Fruit fly (Drosophila melanogaster) whole organism, embryonic: Measurements from ENCODE around the gene nAChRalpha3.

Experiments used
- Bgb ChIP-seq: fragments of 200-800 bp; sonication (Bioruptor generic); IDR thresholded peaks from 2 replicates; pipeline ENCODE4 v1.3.6; 2022; ENCODE audit warnings: missing biosample characterization, missing genetic modification characterization; ENCODE audit not compliant: partially characterized antibody
- CG10267 ChIP-seq: fragments of 200-800 bp; sonication (Bioruptor generic); optimal IDR thresholded peaks from 2 replicates; lab custom pipeline; 2018; ENCODE audit warnings: missing biosample characterization, mild to moderate bottlenecking, missing genetic modification characterization, moderate library complexity
- CG10274 ChIP-seq: fragments of 200-800 bp; sonication (Bioruptor generic); optimal IDR thresholded peaks from 3 replicates; lab custom pipeline; 2017; ENCODE audit warnings: missing biosample characterization, mild to moderate bottlenecking, missing genetic modification characterization
- CG12744 ChIP-seq: fragments of 200-800 bp; sonication (Bioruptor generic); optimal IDR thresholded peaks from 2 replicates; lab custom pipeline; 2016; ENCODE audit warnings: missing biosample characterization, missing genetic modification characterization
- CG13287 ChIP-seq: fragments of 200-800 bp; sonication (Bioruptor generic); IDR thresholded peaks from 2 replicates; pipeline ENCODE4 v1.3.6; 2022; ENCODE audit warnings: missing biosample characterization, missing genetic modification characterization; ENCODE audit not compliant: partially characterized antibody
- CG14860 ChIP-seq: fragments of 200-800 bp; sonication (Bioruptor generic); IDR thresholded peaks from 3 replicates; pipeline ENCODE4 v1.3.6; 2022; ENCODE audit warnings: missing biosample characterization, missing genetic modification characterization; ENCODE audit not compliant: partially characterized antibody
- CG15514 ChIP-seq: fragments of 200-800 bp; sonication (Bioruptor generic); optimal IDR thresholded peaks from 3 replicates; lab custom pipeline; 2017; ENCODE audit warnings: missing biosample characterization, missing genetic modification characterization, mild to moderate bottlenecking, moderate library complexity, missing genetic modification reagents
- CG2129 ChIP-seq: fragments of 200-800 bp; sonication (Bioruptor generic); IDR thresholded peaks from 2 replicates; pipeline ENCODE4 v1.3.6; 2022; ENCODE audit warnings: missing biosample characterization, missing genetic modification characterization; ENCODE audit not compliant: partially characterized antibody
- CG3407 ChIP-seq: fragments of 200-800 bp; sonication (Bioruptor generic); optimal IDR thresholded peaks from 2 replicates; lab custom pipeline; 2018; ENCODE audit warnings: missing biosample characterization, mild to moderate bottlenecking, missing genetic modification characterization
- CG34224 ChIP-seq: fragments of 200-800 bp; sonication (Bioruptor generic); IDR thresholded peaks from 3 replicates; pipeline ENCODE4 v1.3.6; 2022; ENCODE audit warnings: missing biosample characterization, missing genetic modification characterization; ENCODE audit not compliant: partially characterized antibody
- CG7963 ChIP-seq: fragments of 200-800 bp; sonication (Bioruptor generic); IDR thresholded peaks from 3 replicates; pipeline ENCODE4 v1.3.6; 2022; ENCODE audit warnings: missing biosample characterization, missing genetic modification characterization; ENCODE audit not compliant: partially characterized antibody
- CG9437 ChIP-seq: fragments of 200-800 bp; sonication (Bioruptor generic); optimal IDR thresholded peaks from 2 replicates; lab custom pipeline; 2018; ENCODE audit warnings: missing biosample characterization, mild to moderate bottlenecking, missing genetic modification characterization
- CG9609 ChIP-seq: fragments of 200-800 bp; sonication (Bioruptor generic); optimal IDR thresholded peaks from 3 replicates; lab custom pipeline; 2016; ENCODE audit warnings: missing biosample characterization, missing genetic modification characterization
- Dll ChIP-seq: fragments of 200-800 bp; sonication (Bioruptor generic); IDR thresholded peaks from 4 replicates; pipeline ENCODE4 v1.3.6; 2022; ENCODE audit warnings: missing biosample characterization, missing genetic modification characterization; ENCODE audit not compliant: partially characterized antibody
- Ets97D ChIP-seq: fragments of 200-800 bp; sonication (Bioruptor generic); optimal IDR thresholded peaks from 3 replicates; lab custom pipeline; 2016; ENCODE audit warnings: missing biosample characterization, missing genetic modification characterization
- MESR4 ChIP-seq: fragments of 200-800 bp; sonication (Bioruptor generic); optimal IDR thresholded peaks from 2 replicates; lab custom pipeline; 2018; ENCODE audit warnings: missing biosample characterization, mild to moderate bottlenecking, missing genetic modification characterization, moderate library complexity
- Med ChIP-seq: fragments of 200-800 bp; sonication (Bioruptor generic); peaks from one replicate; lab custom pipeline; 2016; ENCODE audit warnings: missing biosample characterization, missing genetic modification characterization, mild to moderate bottlenecking, inconsistent platforms, moderate library complexity
- Ravus ChIP-seq: fragments of 200-800 bp; sonication (Bioruptor generic); IDR thresholded peaks from 2 replicates; pipeline ENCODE4 v1.3.6; 2022; ENCODE audit warnings: missing biosample characterization, missing genetic modification characterization
- Scr ChIP-seq: fragments of 200-800 bp; sonication (Bioruptor generic); IDR thresholded peaks from 2 replicates; pipeline ENCODE4 v1.3.6; 2022; ENCODE audit warnings: missing biosample characterization, missing genetic modification characterization; ENCODE audit not compliant: partially characterized antibody
- Six4 ChIP-seq: fragments of 200-800 bp; sonication (Bioruptor generic); optimal IDR thresholded peaks from 2 replicates; lab custom pipeline; 2016; ENCODE audit warnings: missing biosample characterization, missing genetic modification characterization
- Sry-δ ChIP-seq: fragments of 200-800 bp; sonication (Bioruptor generic); optimal IDR thresholded peaks from 2 replicates; lab custom pipeline; 2016; ENCODE audit warnings: missing biosample characterization, missing genetic modification characterization
- YL-1 ChIP-seq: fragments of 200-800 bp; sonication (Bioruptor generic); optimal IDR thresholded peaks from 3 replicates; lab custom pipeline; 2017; ENCODE audit warnings: missing biosample characterization, mild to moderate bottlenecking, missing genetic modification characterization
- abd-A ChIP-seq: fragments of 200-800 bp; sonication (Bioruptor generic); optimal IDR thresholded peaks from 3 replicates; lab custom pipeline; 2019; ENCODE audit warnings: missing biosample characterization, mild to moderate bottlenecking, missing genetic modification characterization, moderate library complexity
- amos ChIP-seq: fragments of 200-800 bp; sonication (Bioruptor generic); IDR thresholded peaks from 2 replicates; pipeline ENCODE4 v1.3.6; 2022; ENCODE audit warnings: missing biosample characterization, missing genetic modification characterization; ENCODE audit not compliant: partially characterized antibody
- ap ChIP-seq: fragments of 200-800 bp; sonication (Bioruptor generic); IDR thresholded peaks from 2 replicates; pipeline ENCODE4 v1.3.6; 2022; ENCODE audit warnings: missing biosample characterization, missing genetic modification characterization
- ato ChIP-seq: fragments of 200-800 bp; sonication (Bioruptor generic); IDR thresholded peaks from 2 replicates; pipeline ENCODE4 v1.3.6; 2022; ENCODE audit warnings: missing biosample characterization, missing genetic modification characterization; ENCODE audit not compliant: partially characterized antibody
- cas ChIP-seq: fragments of 200-800 bp; sonication (Bioruptor generic); IDR thresholded peaks from 2 replicates; pipeline ENCODE4 v1.3.6; 2022; ENCODE audit warnings: missing biosample characterization, missing genetic modification characterization
- chinmo ChIP-seq: fragments of 200-800 bp; sonication (Bioruptor generic); IDR thresholded peaks from 4 replicates; pipeline ENCODE4 v1.3.6; 2022; ENCODE audit warnings: missing biosample characterization, missing genetic modification characterization; ENCODE audit not compliant: partially characterized antibody
- fd64A ChIP-seq: fragments of 200-800 bp; sonication (Bioruptor generic); optimal IDR thresholded peaks from 3 replicates; lab custom pipeline; 2018; ENCODE audit warnings: missing biosample characterization, mild to moderate bottlenecking, missing genetic modification characterization
- hb ChIP-seq: fragments of 200-800 bp; sonication (Bioruptor generic); IDR thresholded peaks from 3 replicates; pipeline ENCODE4 v1.3.6; 2022; ENCODE audit warnings: missing biosample characterization, missing genetic modification characterization; ENCODE audit not compliant: partially characterized antibody
- hbn ChIP-seq: fragments of 200-800 bp; sonication (Bioruptor generic); IDR thresholded peaks from 2 replicates; pipeline ENCODE4 v1.3.6; 2022; ENCODE audit warnings: missing biosample characterization, missing genetic modification characterization; ENCODE audit not compliant: partially characterized antibody
- knrl ChIP-seq: fragments of 200-800 bp; sonication (Bioruptor generic); IDR thresholded peaks from 3 replicates; pipeline ENCODE4 v1.3.6; 2022; ENCODE audit warnings: missing biosample characterization, missing genetic modification characterization; ENCODE audit not compliant: partially characterized antibody
- lab ChIP-seq: fragments of 200-800 bp; sonication (Bioruptor generic); optimal IDR thresholded peaks from 3 replicates; lab custom pipeline; 2017; ENCODE audit warnings: missing biosample characterization, missing genetic modification characterization, mild to moderate bottlenecking, moderate library complexity, missing genetic modification reagents
- lbe ChIP-seq: fragments of 200-800 bp; sonication (Bioruptor generic); optimal IDR thresholded peaks from 2 replicates; lab custom pipeline; 2016; ENCODE audit warnings: missing biosample characterization, mild to moderate bottlenecking, missing genetic modification characterization
- phol ChIP-seq: fragments of 200-800 bp; sonication (Bioruptor generic); optimal IDR thresholded peaks from 3 replicates; lab custom pipeline; 2018; ENCODE audit warnings: missing biosample characterization, mild to moderate bottlenecking, missing genetic modification characterization, moderate library complexity
- pros ChIP-seq: fragments of 200-800 bp; sonication (Bioruptor generic); optimal IDR thresholded peaks from 3 replicates; lab custom pipeline; 2019; ENCODE audit warnings: missing biosample characterization, mild to moderate bottlenecking, missing genetic modification characterization, moderate library complexity
- pzg ChIP-seq: fragments of 200-800 bp; sonication (Bioruptor generic); optimal IDR thresholded peaks from 3 replicates; lab custom pipeline; 2018; ENCODE audit warnings: missing biosample characterization, mild to moderate bottlenecking, missing genetic modification characterization, moderate library complexity
- shn ChIP-seq: fragments of 200-800 bp; sonication (Bioruptor generic); optimal IDR thresholded peaks from 3 replicates; lab custom pipeline; 2016; ENCODE audit warnings: missing biosample characterization, missing genetic modification characterization
- sna ChIP-seq: fragments of 200-800 bp; sonication (Bioruptor generic); IDR thresholded peaks from 2 replicates; pipeline ENCODE4 v1.3.6; 2022; ENCODE audit warnings: missing biosample characterization, missing genetic modification characterization; ENCODE audit not compliant: partially characterized antibody
- ssp ChIP-seq: fragments of 200-800 bp; sonication (Bioruptor generic); IDR thresholded peaks from 2 replicates; pipeline ENCODE4 v1.3.6; 2022; ENCODE audit warnings: missing biosample characterization, missing genetic modification characterization
- stwl ChIP-seq: fragments of 200-800 bp; sonication (Bioruptor generic); optimal IDR thresholded peaks from 3 replicates; lab custom pipeline; 2018; ENCODE audit warnings: missing biosample characterization, mild to moderate bottlenecking, missing genetic modification characterization, moderate library complexity
- tna ChIP-seq: fragments of 200-800 bp; sonication (Bioruptor generic); IDR thresholded peaks from 2 replicates; pipeline ENCODE4 v1.3.6; 2022; ENCODE audit warnings: missing biosample characterization, missing genetic modification characterization; ENCODE audit not compliant: partially characterized antibody
- trem ChIP-seq: fragments of 200-800 bp; optimal IDR thresholded peaks from 3 replicates; lab custom pipeline; 2019; ENCODE audit warnings: missing biosample characterization, mild to moderate bottlenecking, missing genetic modification characterization, moderate library complexity
- unc-4 ChIP-seq: fragments of 200-800 bp; sonication (Bioruptor generic); IDR thresholded peaks from 2 replicates; pipeline ENCODE4 v1.3.6; 2022; ENCODE audit warnings: missing biosample characterization, missing genetic modification characterization; ENCODE audit not compliant: partially characterized antibody
- vnd ChIP-seq: fragments of 200-800 bp; sonication (Bioruptor generic); IDR thresholded peaks from 3 replicates; pipeline ENCODE4 v1.3.6; 2022; ENCODE audit warnings: missing biosample characterization, missing genetic modification characterization; ENCODE audit not compliant: partially characterized antibody
- zen2 ChIP-seq: fragments of 200-800 bp; sonication (Bioruptor generic); IDR thresholded peaks from 3 replicates; pipeline ENCODE4 v1.3.6; 2022; ENCODE audit warnings: missing biosample characterization, missing genetic modification characterization; ENCODE audit not compliant: partially characterized antibody
- zf30C ChIP-seq: fragments of 200-800 bp; sonication (Bioruptor generic); optimal IDR thresholded peaks from 3 replicates; lab custom pipeline; 2018; ENCODE audit warnings: missing biosample characterization, mild to moderate bottlenecking, missing genetic modification characterization

nAChRalpha3 gene

DNA sequence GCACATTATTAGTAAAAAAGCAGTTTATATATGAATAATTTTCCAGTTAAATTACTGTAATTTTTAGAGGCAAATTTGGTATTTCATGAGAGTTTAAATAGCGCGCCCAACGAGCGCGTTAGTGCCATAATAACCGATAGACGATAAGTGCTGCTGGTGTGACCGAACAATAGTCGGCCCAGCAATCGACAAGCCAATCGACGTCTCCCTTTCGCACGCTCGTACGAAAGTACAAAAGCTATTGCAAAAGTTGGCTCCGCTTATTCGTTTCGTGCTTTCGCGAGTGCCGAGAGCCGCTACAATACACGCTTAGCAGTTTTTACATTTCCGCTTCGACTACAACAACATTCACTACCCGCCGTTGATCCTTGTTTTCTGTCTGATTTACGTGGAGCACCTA, 124.7 kb downstream of the nAChRalpha3 start, which contains the start of gene Trxr1 (continued):
- no peak for TF ChIP-seq CG3407
- no peak for TF ChIP-seq Six4 (GFP tag; lab: Kevin White, UChicago)
- TF ChIP-seq sna, result no peak; the same call in 1 of the 2 replicates
- no peak for TF ChIP-seq CG12744 (GFP tag; lab: Kevin White, UChicago)
- TF ChIP-seq pros (GFP tag; lab: Kevin White, UChicago), result no peak
- TF ChIP-seq ap (GFP tag; lab: Robert Waterston, UW), result no peak
- TF ChIP-seq CG9437, result no peak
- TF ChIP-seq cas (GFP tag; lab: Robert Waterston, UW), result no peak
- peak; percentile 36 for TF ChIP-seq lab
- TF ChIP-seq phol (tag; lab: Kevin White, UChicago), result no peak
- no peak for TF ChIP-seq Ravus (GFP tag; lab: Robert Waterston, UW)

DNA sequence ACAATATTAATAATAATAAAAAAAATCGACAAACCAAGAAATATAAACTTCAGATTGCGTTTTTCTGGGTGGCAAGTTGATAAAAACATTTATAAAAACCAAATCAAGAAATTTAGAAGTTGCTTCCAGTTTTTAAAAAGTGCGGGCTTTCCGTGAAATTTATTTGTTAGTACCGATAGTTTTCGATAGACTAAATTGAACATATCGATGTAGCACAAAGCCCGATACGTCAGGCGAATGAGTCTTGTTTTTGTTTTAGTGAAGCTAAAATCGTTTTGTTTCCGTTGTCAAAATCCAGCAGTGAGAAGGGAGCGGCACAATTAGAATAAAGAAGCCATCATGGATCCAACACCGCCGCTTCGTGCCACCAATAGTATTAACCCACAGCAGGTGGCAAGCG, 126.5 kb downstream of the nAChRalpha3 start, which contains the start of gene CG2147:
Gene CG2147, plus strand, starts transcription at position 254 of the 400 bp plus-strand sequence.
- TF ChIP-seq ato, result peak; percentile 68
- TF ChIP-seq CG14860, result peak; percentile 74
- TF ChIP-seq CG10274 (GFP tag; lab: Kevin White, UChicago), result no peak
- peak; percentile 75 for TF ChIP-seq CG7963 (GFP tag; lab: Robert Waterston, UW)
- TF ChIP-seq CG10267 (tag; lab: Kevin White, UChicago), result peak; percentile 27
- TF ChIP-seq tna (GFP tag; lab: Robert Waterston, UW), result peak; percentile 73
- TF ChIP-seq lbe (GFP tag; lab: Kevin White, UChicago), result peak; percentile 28
- TF ChIP-seq CG9609, result no peak
- peak; percentile 89 for TF ChIP-seq unc-4 (GFP tag; lab: Robert Waterston, UW)
- TF ChIP-seq stwl (tag; lab: Kevin White, UChicago), result peak; percentile 36
- peak; percentile 9 for TF ChIP-seq trem (tag; lab: Kevin White, UChicago)
- TF ChIP-seq CG13287 (GFP tag; lab: Robert Waterston, UW), result peak; percentile 92
- TF ChIP-seq pzg, result peak; percentile 42
- peak; percentile 29; the same call in 1 of the 2 replicates for TF ChIP-seq CG2129
- TF ChIP-seq abd-A (tag; lab: Kevin White, UChicago), result no peak
- TF ChIP-seq CG15514, result peak; percentile 51
- TF ChIP-seq zen2 (GFP tag; lab: Robert Waterston, UW), result peak; percentile 79
- TF ChIP-seq Ets97D (GFP tag; lab: Kevin White, UChicago), result peak; percentile 30
- peak; percentile 83 for TF ChIP-seq Bgb (GFP tag; lab: Robert Waterston, UW)
- peak; percentile 85 for TF ChIP-seq amos (GFP tag; lab: Robert Waterston, UW)
- TF ChIP-seq Sry-δ (GFP tag; lab: Kevin White, UChicago), result peak; percentile 70
- TF ChIP-seq shn, result no peak
- peak; percentile 75 for TF ChIP-seq hb
- no peak for TF ChIP-seq ssp
- peak; percentile 5 for TF ChIP-seq MESR4 (GFP tag; lab: Kevin White, UChicago)
- TF ChIP-seq zf30C (GFP tag; lab: Kevin White, UChicago), result no peak
- TF ChIP-seq YL-1 (GFP tag; lab: Kevin White, UChicago), result peak; percentile 16
- TF ChIP-seq CG34224 (GFP tag; lab: Robert Waterston, UW), result peak; percentile 91
- peak; percentile 66 for TF ChIP-seq vnd (GFP tag; lab: Robert Waterston, UW)
- no peak for TF ChIP-seq fd64A
- TF ChIP-seq chinmo (GFP tag; lab: Robert Waterston, UW), result peak; percentile 78; the same call in 1 of the 4 replicates
- peak; percentile 81 for TF ChIP-seq Scr
- TF ChIP-seq Med, result peak; percentile 55
- peak; percentile 84 for TF ChIP-seq hbn (GFP tag; lab: Robert Waterston, UW)
- peak; percentile 84 for TF ChIP-seq Dll (GFP tag; lab: Robert Waterston, UW)
- peak; percentile 71; the same call in 2 of the 3 replicates for TF ChIP-seq knrl (GFP tag; lab: Robert Waterston, UW)
